Worm (Caenorhabditis elegans) whole organism, early embryonic: ENCODE measurements around the gene ZK1240.6.
"Not testable (repeated sequence)": the region's sequence is repeated elsewhere in the genome, so short reads cannot be mapped to it uniquely, and the experiment has no call there.

Experiments used
- B0310.2 ChIP-seq: sonication (generic microtip); optimal IDR thresholded peaks from 2 replicates; lab custom pipeline; 2016; ENCODE audit warnings: mild to moderate bottlenecking, missing genetic modification characterization, missing compliant biosample characterization
- F13C5.2 ChIP-seq: sonication (generic microtip); optimal IDR thresholded peaks from 2 replicates; lab custom pipeline; 2017; ENCODE audit warnings: mild to moderate bottlenecking, missing genetic modification characterization, inconsistent platforms, missing compliant biosample characterization
- aly-1 ChIP-seq: sonication (generic microtip); optimal IDR thresholded peaks from 2 replicates; lab custom pipeline; 2016; ENCODE audit warnings: missing genetic modification characterization, missing compliant biosample characterization
- ama-1 ChIP-seq: fragments of 150-350 bp; optimal IDR thresholded peaks from 2 replicates; lab custom pipeline; 2014
- ceh-13 ChIP-seq: fragments of 200-800 bp; sonication (Bioruptor generic); optimal IDR thresholded peaks from 2 replicates; lab custom pipeline; 2018; ENCODE audit warnings: mild to moderate bottlenecking, missing genetic modification characterization, missing compliant biosample characterization
- ceh-36 ChIP-seq: sonication (generic microtip); optimal IDR thresholded peaks from 2 replicates; lab custom pipeline; 2016; ENCODE audit warnings: missing genetic modification characterization, inconsistent platforms, missing compliant biosample characterization
- ets-7 ChIP-seq: sonication (generic microtip); optimal IDR thresholded peaks from 2 replicates; lab custom pipeline; 2016; ENCODE audit warnings: missing genotype, missing genetic modification characterization, missing compliant biosample characterization
- flt-1 ChIP-seq: fragments of 200-800 bp; sonication (Bioruptor generic); IDR thresholded peaks from 2 replicates; pipeline ENCODE4 v1.3.6; 2022; ENCODE audit warnings: missing genetic modification characterization, missing compliant biosample characterization
- hmbx-1 ChIP-seq: sonication (generic microtip); optimal IDR thresholded peaks from 2 replicates; lab custom pipeline; 2016; ENCODE audit warnings: mild to moderate bottlenecking, missing genetic modification characterization, missing compliant biosample characterization
- hmg-4 ChIP-seq: fragments of 200-800 bp; sonication (Bioruptor generic); optimal IDR thresholded peaks from 2 replicates; lab custom pipeline; 2018; ENCODE audit warnings: mild to moderate bottlenecking, missing genetic modification characterization, missing compliant biosample characterization
- hnd-1 ChIP-seq: sonication (generic microtip); optimal IDR thresholded peaks from 2 replicates; lab custom pipeline; 2016; ENCODE audit warnings: missing genetic modification characterization, missing compliant biosample characterization
- pes-1 ChIP-seq: fragments of 200-800 bp; sonication (Bioruptor generic); IDR thresholded peaks from 2 replicates; pipeline ENCODE4 v1.3.6; 2022; ENCODE audit warnings: missing genetic modification reagents, missing genetic modification characterization, missing compliant biosample characterization
- scrt-1 ChIP-seq: fragments of 200-800 bp; sonication (Bioruptor generic); IDR thresholded peaks from 2 replicates; pipeline ENCODE4 v1.3.6; 2022; ENCODE audit warnings: missing genetic modification characterization, missing compliant biosample characterization
- sea-1 ChIP-seq: fragments of 200-800 bp; sonication (Bioruptor generic); conservative IDR thresholded peaks from 2 replicates; pipeline ENCODE4 v1.3.6; 2022; ENCODE audit warnings: missing genetic modification characterization, missing compliant biosample characterization
- tbx-37 ChIP-seq: fragments of 200-800 bp; sonication (Bioruptor generic); conservative IDR thresholded peaks from 2 replicates; pipeline ENCODE4 v1.3.6; 2022; ENCODE audit warnings: missing genetic modification reagents, missing genetic modification characterization, missing compliant biosample characterization
- tra-4 ChIP-seq: sonication (generic microtip); optimal IDR thresholded peaks from 2 replicates; lab custom pipeline; 2017; ENCODE audit warnings: missing genetic modification characterization, missing compliant biosample characterization

ZK1240.6 gene

ce11 chrII:2288798-2289197 is 33.9 kb downstream of the ZK1240.6 start, which contains the start of the genes K09F6.10 and K09F6.13:
TSS of gene K09F6.10 (minus strand) at chrII:2288883.
TSS of gene K09F6.13 (plus strand) at chrII:2289114.
- TF ChIP-seq tbx-37 (GFP tag; lab: Robert Waterston, UW): no peak
- no peak for TF ChIP-seq sea-1
- TF ChIP-seq tra-4: no peak
- TF ChIP-seq hmg-4 (GFP tag; lab: Kevin White, UChicago): no peak
- no peak for TF ChIP-seq pes-1
- no peak for TF ChIP-seq ama-1 (lab: Kevin White, UChicago)
- no peak for TF ChIP-seq ceh-13 (GFP tag; lab: Kevin White, UChicago)
- TF ChIP-seq B0310.2 (tag; lab: Kevin White, UChicago): no peak
- TF ChIP-seq ceh-36 (tag; lab: Kevin White, UChicago): no peak
- no peak for TF ChIP-seq hnd-1 (tag; lab: Kevin White, UChicago)

- TF ChIP-seq tra-4 (no peak), ceh-36 (tag; lab: Kevin White, UChicago) (no peak), aly-1 (tag; lab: Kevin White, UChicago) (no peak), F13C5.2 (tag; lab: Kevin White, UChicago) (no peak), tbx-37 (GFP tag; lab: Robert Waterston, UW) (no peak)
These were observed 38.0 kb downstream of the ZK1240.6 start for ce11 chrII:2284703-2285102.

ce11 chrII:2282599-2282998 is 40.1 kb downstream of the ZK1240.6 start, which contains the start of gene K09F6.9:
TSS of gene K09F6.9 (minus strand) at chrII:2282699.
- not testable (repeated sequence) for TF ChIP-seq hmg-4 (GFP tag; lab: Kevin White, UChicago); ceh-13 (GFP tag; lab: Kevin White, UChicago); ets-7

- no peak for TF ChIP-seq B0310.2 (tag; lab: Kevin White, UChicago)
- TF ChIP-seq hnd-1 (tag; lab: Kevin White, UChicago): no peak
- TF ChIP-seq scrt-1 (GFP tag; lab: Robert Waterston, UW): no peak
- no peak for TF ChIP-seq hmbx-1
- TF ChIP-seq ama-1 (lab: Kevin White, UChicago): no peak
- no peak for TF ChIP-seq tra-4
- TF ChIP-seq tbx-37 (GFP tag; lab: Robert Waterston, UW): no peak
- no peak for TF ChIP-seq ets-7
- TF ChIP-seq sea-1: no peak
- TF ChIP-seq flt-1 (GFP tag; lab: Robert Waterston, UW): no peak
- no peak for TF ChIP-seq pes-1
- TF ChIP-seq aly-1 (tag; lab: Kevin White, UChicago): no peak
- no peak for TF ChIP-seq F13C5.2 (tag; lab: Kevin White, UChicago)
- TF ChIP-seq ceh-13 (GFP tag; lab: Kevin White, UChicago): no peak
These were observed 42.9 kb downstream of the ZK1240.6 start, which contains the start of gene K09F6.11 for ce11 chrII:2279839-2280238. TSS of gene K09F6.11 (plus strand) at chrII:2280139.

DNA sequence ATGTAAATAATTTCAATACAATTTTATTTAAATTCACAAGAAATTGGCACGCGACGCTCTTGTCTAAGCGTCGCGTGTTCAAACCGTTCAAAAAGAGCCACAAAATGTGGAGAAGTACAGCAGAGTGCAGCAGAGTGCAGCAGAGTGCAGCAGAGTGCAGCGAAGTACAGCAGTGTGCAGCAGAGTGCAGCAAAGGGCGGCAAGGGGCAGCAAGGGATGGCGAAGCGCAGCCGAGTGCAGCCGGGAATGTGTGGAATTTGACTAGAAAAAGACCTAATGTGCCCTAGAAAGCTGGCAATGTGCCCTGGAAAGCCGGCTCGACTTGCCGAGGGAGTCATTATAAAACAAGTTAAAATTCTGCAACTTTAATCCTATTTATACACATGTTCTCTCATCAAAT is 43.4 kb downstream of the ZK1240.6 start, which contains the start of gene K09F6.6:
K09F6.6 (minus strand) TSS at position 43 of the 400 bp plus-strand sequence.
- TF ChIP-seq scrt-1 (GFP tag; lab: Robert Waterston, UW): no peak
- no peak for TF ChIP-seq hmg-4 (GFP tag; lab: Kevin White, UChicago)
- TF ChIP-seq tra-4: no peak
- no peak for TF ChIP-seq ceh-36 (tag; lab: Kevin White, UChicago)
- no peak for TF ChIP-seq ceh-13 (GFP tag; lab: Kevin White, UChicago)
- TF ChIP-seq ama-1 (lab: Kevin White, UChicago): no peak
- no peak for TF ChIP-seq flt-1 (GFP tag; lab: Robert Waterston, UW)

DNA sequence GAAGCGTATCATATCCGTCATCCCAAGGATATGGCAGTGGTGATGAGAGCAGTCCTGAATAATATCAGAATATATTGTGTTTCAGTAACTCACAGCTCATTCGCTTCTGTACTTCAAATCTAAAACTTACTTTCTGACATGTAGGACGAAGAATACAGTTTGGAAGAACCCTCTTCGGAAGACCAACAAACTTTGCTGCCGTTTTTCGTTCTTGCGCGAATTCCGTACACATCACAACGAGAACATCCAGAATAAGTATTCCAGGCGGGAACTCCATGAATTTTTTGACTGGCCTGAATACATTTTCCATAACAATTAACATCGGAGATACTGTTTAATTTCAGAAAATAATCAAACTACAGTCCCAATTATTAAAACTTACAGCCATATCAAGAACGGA is 45.3 kb downstream of the ZK1240.6 start, which contains the start of gene K09F6.15:
K09F6.15 (minus strand) TSS at position 101 of the 400 bp plus-strand sequence.
- TF ChIP-seq F13C5.2 (tag; lab: Kevin White, UChicago) (no peak), ceh-13 (GFP tag; lab: Kevin White, UChicago) (no peak), tra-4 (no peak), hmg-4 (GFP tag; lab: Kevin White, UChicago) (no peak), pes-1 (no peak), hnd-1 (tag; lab: Kevin White, UChicago) (no peak)

DNA sequence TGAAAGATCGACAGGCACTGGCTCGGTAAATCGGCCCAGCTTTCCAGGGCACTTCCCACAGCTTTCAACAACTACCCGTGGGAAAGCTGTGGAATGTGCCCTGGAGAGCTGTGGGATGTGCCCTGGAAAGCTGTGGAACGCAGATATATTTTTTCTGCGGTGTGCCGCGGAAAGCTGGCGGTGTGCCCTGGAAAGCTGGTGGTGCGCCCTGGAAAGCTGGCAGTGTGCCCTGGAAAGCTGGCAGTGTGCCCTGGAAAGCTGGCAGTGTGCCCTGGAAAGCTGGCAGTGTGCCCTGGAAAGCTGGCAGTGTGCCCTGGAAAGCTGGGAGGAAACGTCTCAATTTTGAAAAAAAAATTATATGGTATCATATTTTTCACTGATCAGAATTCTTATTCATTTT is 49.0 kb downstream of the ZK1240.6 start:
- TF ChIP-seq hnd-1 (tag; lab: Kevin White, UChicago) (no peak), tbx-37 (GFP tag; lab: Robert Waterston, UW) (no peak), tra-4 (no peak)
